Fruit fly (Drosophila melanogaster): ENCODE results near the gene Atg8a.

Gene Atg8a

DNA sequence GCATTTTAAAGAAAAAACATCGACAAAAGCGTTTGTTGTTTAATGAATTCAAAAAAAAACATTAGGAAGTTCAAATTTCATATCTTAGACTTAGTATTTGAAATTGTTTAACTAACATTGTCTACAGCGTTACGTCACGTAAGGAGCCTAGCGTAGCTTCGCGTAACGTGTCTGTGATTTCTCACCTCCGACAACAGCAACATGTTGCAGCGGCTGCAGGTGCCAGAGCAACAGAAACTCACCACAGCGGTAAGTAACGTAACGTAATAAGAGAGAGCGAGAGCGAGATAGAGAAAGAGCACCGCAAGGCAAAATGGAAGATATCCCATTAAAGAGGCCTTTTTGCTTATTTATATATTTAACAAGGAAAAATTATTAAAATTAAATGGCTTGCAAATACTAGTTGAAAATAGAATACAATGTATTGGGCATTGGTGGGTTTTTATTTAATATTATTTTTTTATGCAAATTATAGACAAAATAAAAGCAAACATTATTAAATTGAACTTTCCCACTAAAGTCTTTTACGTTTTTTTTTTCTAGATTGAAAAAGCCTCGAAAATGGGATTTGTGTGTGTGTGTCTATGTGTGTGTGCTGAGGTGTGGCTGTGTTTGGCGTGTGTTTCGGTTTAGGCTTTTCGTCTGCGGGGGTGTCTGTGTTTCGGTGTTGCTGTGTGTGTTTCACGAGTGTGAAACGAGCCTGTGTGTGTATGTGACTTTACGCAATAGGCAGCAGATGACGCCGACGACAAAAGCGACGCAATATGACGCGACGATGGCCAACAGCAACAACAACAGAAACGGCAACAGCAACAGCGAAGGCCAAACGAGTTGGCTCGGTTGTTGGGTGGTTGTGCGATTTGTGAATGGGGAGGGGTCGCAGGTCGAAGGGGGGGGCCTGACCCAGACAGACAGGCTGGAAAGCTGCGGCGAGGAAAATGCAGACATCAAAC lies 37.9 kb downstream of the Atg8a start (continued):
- TF ChIP-seq CG12236 (GFP tag; optimal IDR thresholded peaks at IDR 0.05) (no peak), CG18599 (GFP tag; optimal IDR thresholded peaks at IDR 0.05) (no peak)

- TF ChIP-seq nmo (GFP tag; optimal IDR thresholded peaks at IDR 0.05): no peak
- TF ChIP-seq D19B (GFP tag; optimal IDR thresholded peaks at IDR 0.05): no peak
- TF ChIP-seq MBD-R2 (GFP tag; IDR thresholded peaks at IDR 0.05): no peak
- TF ChIP-seq ewg (GFP tag; optimal IDR thresholded peaks at IDR 0.05): no peak
- TF ChIP-seq her (GFP tag; optimal IDR thresholded peaks at IDR 0.05): no peak
- TF ChIP-seq CG2129 (GFP tag; IDR thresholded peaks at IDR 0.05; ENCODE audit: partially characterized antibody): no peak
- TF ChIP-seq CG33213 (GFP tag; optimal IDR thresholded peaks at IDR 0.05): no peak
- no peak for TF ChIP-seq Fer1 (GFP tag; optimal IDR thresholded peaks at IDR 0.05)
- TF ChIP-seq ken (GFP tag; IDR thresholded peaks at IDR 0.05): no peak
- no peak for TF ChIP-seq org-1 (GFP tag; optimal IDR thresholded peaks at IDR 0.05)
- TF ChIP-seq Eip74EF (GFP tag; optimal IDR thresholded peaks at IDR 0.05): no peak
- peak in 1 of 2 experiments; percentile 2 for TF ChIP-seq Hr78 (GFP tag; optimal IDR thresholded peaks at IDR 0.05)
- TF ChIP-seq gsb-n (tag; optimal IDR thresholded peaks at IDR 0.05): no peak
- no peak for TF ChIP-seq Drgx (GFP tag; IDR thresholded peaks at IDR 0.05)
- TF ChIP-seq Med (GFP tag): peak; percentile 6
- no peak for TF ChIP-seq CG3407 (GFP tag; optimal IDR thresholded peaks at IDR 0.05)
- TF ChIP-seq gem (tag; optimal IDR thresholded peaks at IDR 0.05): no peak
- TF ChIP-seq CG14050 (GFP tag; IDR thresholded peaks at IDR 0.05): no peak
- no peak for TF ChIP-seq disco-r (GFP tag; optimal IDR thresholded peaks at IDR 0.05)
- peak; percentile 99 for TF ChIP-seq CG8281 (tag; optimal IDR thresholded peaks at IDR 0.05)
- no peak for TF ChIP-seq btn (GFP tag; optimal IDR thresholded peaks at IDR 0.05)
- TF ChIP-seq CG31224 (GFP tag; IDR thresholded peaks at IDR 0.05): no peak
- TF ChIP-seq bbx (GFP tag; IDR thresholded peaks at IDR 0.05; ENCODE audit: partially characterized antibody): no peak
- TF ChIP-seq aop (GFP tag; IDR thresholded peaks at IDR 0.05): no peak
- no peak for TF ChIP-seq pfk (GFP tag; optimal IDR thresholded peaks at IDR 0.05)
- no peak for TF ChIP-seq CG3281 (GFP tag; optimal IDR thresholded peaks at IDR 0.05)
- no peak for TF ChIP-seq CG34224 (GFP tag; IDR thresholded peaks at IDR 0.05; ENCODE audit: partially characterized antibody)
- TF ChIP-seq Fer2 (tag; optimal IDR thresholded peaks at IDR 0.05): no peak
- no peak for TF ChIP-seq CG7745 (tag; optimal IDR thresholded peaks at IDR 0.05)
- no peak for TF ChIP-seq otp (GFP tag; IDR thresholded peaks at IDR 0.05)
- peak in 1 of 2 experiments; percentile 91 for TF ChIP-seq Pdp1 (GFP tag; optimal IDR thresholded peaks at IDR 0.05)
- TF ChIP-seq Jarid2 (GFP tag; optimal IDR thresholded peaks at IDR 0.05): no peak
- TF ChIP-seq Atf-2 (GFP tag; optimal IDR thresholded peaks at IDR 0.05): no peak
- no peak for TF ChIP-seq esg (GFP tag; conservative IDR thresholded peaks at IDR 0.05)
- TF ChIP-seq chinmo (GFP tag; IDR thresholded peaks at IDR 0.05; ENCODE audit: partially characterized antibody): no peak
- TF ChIP-seq CG7357 (GFP tag; IDR thresholded peaks at IDR 0.05): no peak
- TF ChIP-seq tin (GFP tag; optimal IDR thresholded peaks at IDR 0.05): no peak
- no peak for TF ChIP-seq CG11560 (tag; IDR thresholded peaks at IDR 0.05)
- TF ChIP-seq CG14441 (GFP tag; IDR thresholded peaks at IDR 0.05): no peak
- no peak for TF ChIP-seq ap (GFP tag; IDR thresholded peaks at IDR 0.05)
- no peak for TF ChIP-seq sens-2 (GFP tag; IDR thresholded peaks at IDR 0.05)
- TF ChIP-seq ERR (GFP tag; optimal IDR thresholded peaks at IDR 0.05): no peak
- no peak for TF ChIP-seq ab (GFP tag; optimal IDR thresholded peaks at IDR 0.05)
- TF ChIP-seq Hey (tag; optimal IDR thresholded peaks at IDR 0.05): no peak
Measured at dm6 chrX:10729196-10729835, 38.8 kb downstream of the Atg8a start.
